Fruit fly (Drosophila melanogaster) whole organism, embryonic: ENCODE data around the gene betaGlu.

ENCODE experiments used
- Awh ChIP-seq: fragments of 200-800 bp; sonication (Bioruptor generic); IDR thresholded peaks from 2 replicates; pipeline ENCODE4, ENCODE4 v1.3.6; 2022; ENCODE audit warnings: missing biosample characterization, missing genetic modification characterization
- CG1024 ChIP-seq: fragments of 200-800 bp; sonication (Bioruptor generic); IDR thresholded peaks from 2 replicates; pipeline ENCODE4 v1.3.6; 2022; ENCODE audit warnings: missing biosample characterization, missing genetic modification characterization
- CG11504 ChIP-seq: fragments of 200-800 bp; sonication (Bioruptor generic); optimal IDR thresholded peaks from 3 replicates; lab custom pipeline; 2019; ENCODE audit warnings: missing biosample characterization, mild to moderate bottlenecking, missing genetic modification characterization, moderate library complexity
- CG13287 ChIP-seq: fragments of 200-800 bp; sonication (Bioruptor generic); IDR thresholded peaks from 2 replicates; pipeline ENCODE4 v1.3.6; 2022; ENCODE audit warnings: missing biosample characterization, missing genetic modification characterization; ENCODE audit not compliant: partially characterized antibody
- CG14014 ChIP-seq: fragments of 200-800 bp; sonication (Bioruptor generic); IDR thresholded peaks from 2 replicates; pipeline ENCODE4 v1.3.6; 2022; ENCODE audit warnings: missing biosample characterization, missing genetic modification characterization
- CG1529 ChIP-seq: fragments of 200-800 bp; sonication (Bioruptor generic); optimal IDR thresholded peaks from 3 replicates; lab custom pipeline; 2018; ENCODE audit warnings: missing biosample characterization, missing genetic modification characterization
- CG1602 ChIP-seq: fragments of 200-800 bp; sonication (Bioruptor generic); optimal IDR thresholded peaks from 3 replicates; lab custom pipeline; 2016; ENCODE audit warnings: missing biosample characterization, missing genetic modification characterization
- CG18476 ChIP-seq: fragments of 200-800 bp; sonication (Bioruptor generic); optimal IDR thresholded peaks from 2 replicates; lab custom pipeline; 2016; ENCODE audit warnings: missing biosample characterization, mild to moderate bottlenecking, missing genetic modification characterization
- CG2120 ChIP-seq: fragments of 200-800 bp; sonication (Bioruptor generic); optimal IDR thresholded peaks from 3 replicates; lab custom pipeline; 2016; ENCODE audit warnings: missing biosample characterization, missing genetic modification characterization
- CG32772 ChIP-seq: fragments of 200-800 bp; sonication (Bioruptor generic); IDR thresholded peaks from 2 replicates; pipeline ENCODE4 v1.3.6; 2022; ENCODE audit warnings: missing biosample characterization, missing genetic modification characterization
- CG33213 ChIP-seq: fragments of 200-800 bp; sonication (Bioruptor generic); optimal IDR thresholded peaks from 3 replicates; lab custom pipeline; 2016; ENCODE audit warnings: missing biosample characterization, missing genetic modification characterization
- CG34224 ChIP-seq: fragments of 200-800 bp; sonication (Bioruptor generic); IDR thresholded peaks from 3 replicates; pipeline ENCODE4 v1.3.6; 2022; ENCODE audit warnings: missing biosample characterization, missing genetic modification characterization; ENCODE audit not compliant: partially characterized antibody
- CG4328 ChIP-seq: fragments of 200-800 bp; sonication (Bioruptor generic); optimal IDR thresholded peaks from 3 replicates; lab custom pipeline; 2017; ENCODE audit warnings: missing biosample characterization, missing genetic modification reagents, missing genetic modification characterization
- CG6683 ChIP-seq: fragments of 200-800 bp; sonication (Bioruptor generic); optimal IDR thresholded peaks from 2 replicates; lab custom pipeline; 2017; ENCODE audit warnings: missing biosample characterization, mild to moderate bottlenecking, missing genetic modification characterization, missing genetic modification reagents
- CG6765 ChIP-seq: fragments of 200-800 bp; sonication (Bioruptor generic); optimal IDR thresholded peaks from 3 replicates; lab custom pipeline; 2017; ENCODE audit warnings: missing biosample characterization, mild to moderate bottlenecking, missing genetic modification characterization
- CG7745 ChIP-seq: fragments of 200-800 bp; sonication (Bioruptor generic); optimal IDR thresholded peaks from 2 replicates; lab custom pipeline; 2018; ENCODE audit warnings: missing biosample characterization, mild to moderate bottlenecking, missing genetic modification characterization, moderate library complexity
- CG7928 ChIP-seq: fragments of 200-800 bp; sonication (Bioruptor generic); optimal IDR thresholded peaks from 2 replicates; lab custom pipeline; 2017; ENCODE audit warnings: missing biosample characterization, mild to moderate bottlenecking, missing genetic modification characterization
- CG8478 ChIP-seq: fragments of >200 bp; optimal IDR thresholded peaks from 2 replicates; lab custom pipeline; 2018
- Camta ChIP-seq: fragments of 200-800 bp; sonication (Bioruptor generic); optimal IDR thresholded peaks from 2 replicates; lab custom pipeline; 2016; ENCODE audit warnings: missing biosample characterization, missing genetic modification characterization
- Deaf1 ChIP-seq: fragments of 200-800 bp; optimal IDR thresholded peaks from 3 replicates; lab custom pipeline; 2019; ENCODE audit warnings: missing biosample characterization, mild to moderate bottlenecking, missing genetic modification characterization, moderate library complexity
- Drgx ChIP-seq: fragments of 200-800 bp; sonication (Bioruptor generic); IDR thresholded peaks from 2 replicates; pipeline ENCODE4 v1.3.6; 2022; ENCODE audit warnings: missing biosample characterization, missing genetic modification characterization
- Eip74EF ChIP-seq, 2 experiments: fragments of 200-800 bp in 1 of 2; fragments of >200 bp in 1 of 2; sonication (Bioruptor generic) in 1 of 2; optimal IDR thresholded peaks; 2 replicates each; lab custom pipeline; 2017 to 2019; ENCODE audit warnings: missing biosample characterization in 2 of 2, missing genetic modification characterization in 2 of 2, mild to moderate bottlenecking in 1 of 2, moderate library complexity in 1 of 2
- Fer2 ChIP-seq: fragments of 200-800 bp; sonication (Bioruptor generic); optimal IDR thresholded peaks from 2 replicates; lab custom pipeline; 2018; ENCODE audit warnings: missing biosample characterization, mild to moderate bottlenecking, missing genetic modification characterization, moderate library complexity
- Fer3 ChIP-seq: fragments of 200-800 bp; sonication (Bioruptor generic); optimal IDR thresholded peaks from 2 replicates; lab custom pipeline; 2018; ENCODE audit warnings: missing biosample characterization, mild to moderate bottlenecking, missing genetic modification characterization, moderate library complexity
- Jarid2 ChIP-seq: fragments of 200-800 bp; sonication (Bioruptor generic); optimal IDR thresholded peaks from 3 replicates; lab custom pipeline; 2017; ENCODE audit warnings: mild to moderate bottlenecking, missing biosample characterization, missing genetic modification reagents, missing genetic modification characterization
- Med ChIP-seq: fragments of 200-800 bp; sonication (Bioruptor generic); peaks from one replicate; lab custom pipeline; 2016; ENCODE audit warnings: missing biosample characterization, missing genetic modification characterization, mild to moderate bottlenecking, inconsistent platforms, moderate library complexity
- Mes4 ChIP-seq: fragments of 200-800 bp; sonication (Bioruptor generic); optimal IDR thresholded peaks from 2 replicates; lab custom pipeline; 2016; ENCODE audit warnings: missing biosample characterization, missing genetic modification characterization
- NC2α ChIP-seq: fragments of 200-800 bp; sonication (Bioruptor generic); optimal IDR thresholded peaks from 2 replicates; lab custom pipeline; 2016; ENCODE audit warnings: missing biosample characterization, missing genetic modification characterization
- Ptx1 ChIP-seq: fragments of 200-800 bp; sonication (Bioruptor generic); IDR thresholded peaks from 2 replicates; pipeline ENCODE4 v1.3.6; 2022; ENCODE audit warnings: missing biosample characterization, missing genetic modification characterization
- Sry-β ChIP-seq: fragments of 200-800 bp; sonication (Bioruptor generic); optimal IDR thresholded peaks from 2 replicates; lab custom pipeline; 2018; ENCODE audit warnings: missing biosample characterization, mild to moderate bottlenecking, missing genetic modification characterization, moderate library complexity
- Tbp ChIP-seq: fragments of >200 bp; optimal IDR thresholded peaks from 2 replicates; lab custom pipeline; 2018; ENCODE audit warnings: missing biosample characterization, missing genetic modification characterization
- bsh ChIP-seq, 2 experiments: fragments of 200-800 bp; sonication (Bioruptor generic); optimal IDR thresholded peaks; 2 replicates each; lab custom pipeline; 2017 to 2018; ENCODE audit warnings: mild to moderate bottlenecking in 2 of 2, missing biosample characterization in 2 of 2, missing genetic modification characterization in 2 of 2, moderate library complexity in 1 of 2
- caup ChIP-seq: fragments of 200-800 bp; sonication (Bioruptor generic); optimal IDR thresholded peaks from 3 replicates; lab custom pipeline; 2017; ENCODE audit warnings: missing biosample characterization, mild to moderate bottlenecking, missing genetic modification characterization, moderate library complexity; ENCODE audit not compliant: severe bottlenecking
- cg ChIP-seq: fragments of 200-800 bp; sonication (Bioruptor generic); optimal IDR thresholded peaks from 3 replicates; lab custom pipeline; 2019; ENCODE audit warnings: missing biosample characterization, mild to moderate bottlenecking, missing genetic modification characterization, moderate library complexity
- ci ChIP-seq: fragments of 200-800 bp; sonication (Bioruptor generic); IDR thresholded peaks from 3 replicates; pipeline ENCODE4 v1.3.6; 2022; ENCODE audit warnings: missing biosample characterization, missing genetic modification characterization
- fu2 ChIP-seq: fragments of 200-800 bp; sonication (Bioruptor generic); optimal IDR thresholded peaks from 2 replicates; lab custom pipeline; 2016; ENCODE audit warnings: missing biosample characterization, missing genetic modification characterization
- gro ChIP-seq: fragments of 200-800 bp; sonication (Bioruptor generic); optimal IDR thresholded peaks from 2 replicates; lab custom pipeline; 2016; ENCODE audit warnings: missing biosample characterization, missing genetic modification characterization
- pan ChIP-seq, 4 experiments: fragments of >200 bp in 3 of 4; fragments of 200-800 bp in 1 of 4; sonication (Bioruptor generic) in 1 of 4; optimal IDR thresholded peaks in 3 of 4; IDR thresholded peaks in 1 of 4; 2 replicates each; pipeline versions ENCODE4 v1.3.6 to Lab custom; 2017 to 2022; ENCODE audit warnings: missing biosample characterization in 2 of 4, missing genetic modification characterization in 2 of 4, mixed read lengths in 1 of 4
- peb ChIP-seq: fragments of 200-800 bp; sonication (Bioruptor generic); IDR thresholded peaks from 2 replicates; pipeline ENCODE4 v1.3.6; 2022; ENCODE audit warnings: missing biosample characterization, missing genetic modification characterization
- row ChIP-seq: fragments of 200-800 bp; sonication (Bioruptor generic); IDR thresholded peaks from 3 replicates; pipeline ENCODE4 v1.3.6; 2022; ENCODE audit warnings: missing biosample characterization, missing genetic modification characterization
- sens ChIP-seq: fragments of 200-800 bp; sonication (Bioruptor generic); peaks from one replicate; lab custom pipeline; 2016; ENCODE audit warnings: missing biosample characterization, missing genetic modification characterization
- sens-2 ChIP-seq: fragments of 200-800 bp; sonication (Bioruptor generic); IDR thresholded peaks from 2 replicates; pipeline ENCODE4 v1.3.6; 2022; ENCODE audit warnings: missing biosample characterization, missing genetic modification characterization
- seq ChIP-seq: fragments of 200-800 bp; sonication (Bioruptor generic); IDR thresholded peaks from 2 replicates; pipeline ENCODE4 v1.3.6; 2022; ENCODE audit warnings: missing biosample characterization, missing genetic modification characterization
- sna ChIP-seq: fragments of 200-800 bp; sonication (Bioruptor generic); IDR thresholded peaks from 2 replicates; pipeline ENCODE4 v1.3.6; 2022; ENCODE audit warnings: missing biosample characterization, missing genetic modification characterization; ENCODE audit not compliant: partially characterized antibody
- stwl ChIP-seq: fragments of 200-800 bp; sonication (Bioruptor generic); optimal IDR thresholded peaks from 3 replicates; lab custom pipeline; 2018; ENCODE audit warnings: missing biosample characterization, mild to moderate bottlenecking, missing genetic modification characterization, moderate library complexity
- tna ChIP-seq: fragments of 200-800 bp; sonication (Bioruptor generic); IDR thresholded peaks from 2 replicates; pipeline ENCODE4 v1.3.6; 2022; ENCODE audit warnings: missing biosample characterization, missing genetic modification characterization; ENCODE audit not compliant: partially characterized antibody
- tup ChIP-seq: fragments of 200-800 bp; sonication (Bioruptor generic); optimal IDR thresholded peaks from 2 replicates; lab custom pipeline; 2016; ENCODE audit warnings: missing biosample characterization, mild to moderate bottlenecking, missing genetic modification characterization, moderate library complexity
- vvl ChIP-seq: fragments of 200-800 bp; sonication (Bioruptor generic); IDR thresholded peaks from 2 replicates; pipeline ENCODE4 v1.3.6; 2022; ENCODE audit warnings: missing biosample characterization, missing genetic modification characterization
- wek ChIP-seq: fragments of 200-800 bp; sonication (Bioruptor generic); optimal IDR thresholded peaks from 3 replicates; lab custom pipeline; 2018; ENCODE audit warnings: missing biosample characterization, mild to moderate bottlenecking, missing genetic modification characterization, moderate library complexity
- wor ChIP-seq: fragments of 200-800 bp; sonication (Bioruptor generic); IDR thresholded peaks from 2 replicates; pipeline ENCODE4 v1.3.6; 2022; ENCODE audit warnings: missing biosample characterization, missing genetic modification characterization
- zen ChIP-seq: fragments of 200-800 bp; sonication (Bioruptor generic); optimal IDR thresholded peaks from 3 replicates; lab custom pipeline; 2018; ENCODE audit warnings: missing biosample characterization, mild to moderate bottlenecking, missing genetic modification characterization, moderate library complexity
- zfh1 ChIP-seq: fragments of 200-800 bp; sonication (Bioruptor generic); IDR thresholded peaks from 3 replicates; pipeline ENCODE4 v1.3.6; 2022; ENCODE audit warnings: missing biosample characterization, missing genetic modification characterization

The betaGlu gene

DNA sequence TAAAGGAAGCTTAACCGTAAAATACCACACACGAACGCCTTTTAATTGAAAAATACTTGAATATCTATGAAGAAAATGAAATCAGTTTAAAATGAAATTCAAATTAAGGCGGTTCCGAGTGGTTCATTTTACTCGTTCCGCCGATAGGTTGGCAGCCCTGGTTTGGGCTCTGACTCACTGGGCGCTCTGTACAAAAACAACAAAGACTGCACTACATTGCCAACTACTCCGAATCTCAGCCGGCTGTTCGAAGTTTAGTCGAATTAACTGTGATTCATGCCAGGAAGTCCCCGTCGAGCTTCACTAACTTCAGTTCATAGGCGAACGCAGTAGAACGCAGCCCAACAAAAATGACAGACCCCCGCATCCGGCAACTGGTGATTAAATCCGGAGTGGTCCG, 28.4 kb downstream of the betaGlu start, which contains the start of gene Tbca (continued):
- peak; percentile 84 for TF ChIP-seq CG7928 (GFP tag; lab: Kevin White, UChicago)
- TF ChIP-seq CG13287: peak; percentile 72
- no peak for TF ChIP-seq Camta (GFP tag; lab: Kevin White, UChicago)
- TF ChIP-seq tna (GFP tag; lab: Robert Waterston, UW): no peak
- no peak for TF ChIP-seq gro (GFP tag; lab: Kevin White, UChicago)
- peak; percentile 63; the same call in 2 of the 3 replicates for TF ChIP-seq CG34224 (GFP tag; lab: Robert Waterston, UW)
- no peak for TF ChIP-seq sens
- no peak for TF ChIP-seq CG18476 (GFP tag; lab: Kevin White, UChicago)
- TF ChIP-seq cg (GFP tag; lab: Kevin White, UChicago): no peak
- TF ChIP-seq seq (GFP tag; lab: Robert Waterston, UW): no peak
- TF ChIP-seq peb (GFP tag; lab: Robert Waterston, UW): no peak
- no peak for TF ChIP-seq CG1602
- TF ChIP-seq CG6683 (GFP tag; lab: Kevin White, UChicago): no peak
- no peak for TF ChIP-seq ci
- TF ChIP-seq zen: no peak
- TF ChIP-seq NC2α (GFP tag; lab: Kevin White, UChicago): no peak
- no peak for TF ChIP-seq CG7745 (tag; lab: Kevin White, UChicago)
- no peak for TF ChIP-seq CG1024 (GFP tag; lab: Robert Waterston, UW)
- no peak for TF ChIP-seq caup
- TF ChIP-seq fu2 (GFP tag; lab: Kevin White, UChicago): no peak
- no peak for TF ChIP-seq CG1529
- TF ChIP-seq Awh: no peak
- no peak for TF ChIP-seq wor
- no peak for TF ChIP-seq Fer3 (tag; lab: Kevin White, UChicago)
- no peak for TF ChIP-seq CG6765
- no peak for TF ChIP-seq Tbp
- no peak for TF ChIP-seq Mes4 (GFP tag; lab: Kevin White, UChicago)
- peak; percentile 55; the same call in 1 of the 2 replicates for TF ChIP-seq sna (GFP tag; lab: Robert Waterston, UW)
- no peak for TF ChIP-seq Eip74EF (GFP tag; optimal IDR thresholded peaks at IDR 0.05; lab: Kevin White, UChicago)
- no peak for TF ChIP-seq sens-2 (GFP tag; lab: Robert Waterston, UW)
- no peak for TF ChIP-seq CG14014 (GFP tag; lab: Robert Waterston, UW)
- no peak for TF ChIP-seq CG8478
- no peak for TF ChIP-seq CG33213
- TF ChIP-seq Jarid2: no peak
- no peak for TF ChIP-seq CG2120 (GFP tag; lab: Kevin White, UChicago)
- no peak for TF ChIP-seq CG4328 (GFP tag; lab: Kevin White, UChicago)
- TF ChIP-seq Fer2 (tag; lab: Kevin White, UChicago): no peak
- no peak for TF ChIP-seq wek
- TF ChIP-seq CG11504 (tag; lab: Kevin White, UChicago): no peak

DNA sequence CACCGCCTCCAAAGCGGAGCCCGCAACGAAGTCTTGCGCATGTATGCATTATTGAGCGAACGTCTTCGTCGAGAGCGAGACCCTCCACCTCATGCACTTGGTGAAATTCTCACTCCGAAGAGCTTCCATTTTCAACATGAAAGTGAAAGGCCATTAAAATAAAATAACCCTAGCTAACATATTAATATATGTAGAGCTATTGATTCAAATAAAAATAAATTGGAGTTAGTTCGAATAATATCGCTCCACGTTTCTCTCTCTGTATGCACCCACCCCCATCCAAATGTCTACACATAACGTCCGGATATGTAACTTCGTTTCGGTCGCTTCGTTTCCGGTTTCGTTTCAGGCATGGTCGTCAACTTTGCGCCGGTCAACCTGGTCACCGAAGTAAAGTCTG, 30.4 kb downstream of the betaGlu start:
- 0 out of 2 replicates have a peak, but pooled peaks have one; percentile 11 for TF ChIP-seq Ptx1 (GFP tag; lab: Robert Waterston, UW)
- TF ChIP-seq Deaf1: peak; percentile 21
- no peak for TF ChIP-seq pan (optimal IDR thresholded peaks at IDR 0.05; lab: Kevin White, UChicago)
- TF ChIP-seq pan (GFP tag; optimal IDR thresholded peaks at IDR 0.05 in 1 of 2, IDR thresholded peaks at IDR 0.05 in 1 of 2): peak in 1 of 2 experiments; percentile 19
- TF ChIP-seq zfh1 (GFP tag; lab: Robert Waterston, UW): 0 out of 3 replicates have a peak, but pooled peaks have one; percentile 13
- no peak for TF ChIP-seq stwl (tag; lab: Kevin White, UChicago)
- TF ChIP-seq tup (GFP tag; lab: Kevin White, UChicago): no peak
- peak; percentile 6 for TF ChIP-seq sens
- no peak for TF ChIP-seq Sry-β (GFP tag; lab: Kevin White, UChicago)
- peak in 1 of 2 experiments; percentile 13 for TF ChIP-seq bsh (GFP tag; optimal IDR thresholded peaks at IDR 0.05; lab: Kevin White, UChicago)
- TF ChIP-seq vvl (GFP tag; lab: Robert Waterston, UW): peak; percentile 44; the same call in 1 of the 2 replicates
- TF ChIP-seq CG32772 (GFP tag; lab: Robert Waterston, UW): peak; percentile 10; the same call in 1 of the 2 replicates
- peak; percentile 20; the same call in 1 of the 3 replicates for TF ChIP-seq row (GFP tag; lab: Robert Waterston, UW)
- TF ChIP-seq Med (GFP tag; lab: Kevin White, UChicago): peak; percentile 37
- TF ChIP-seq Drgx (GFP tag; lab: Robert Waterston, UW): peak; percentile 34; the same call in 1 of the 2 replicates
- TF ChIP-seq, all 482 proteins: peak for 11
